Worm (Caenorhabditis elegans): ENCODE measurements around the gene fbxa-25.

DNA sequence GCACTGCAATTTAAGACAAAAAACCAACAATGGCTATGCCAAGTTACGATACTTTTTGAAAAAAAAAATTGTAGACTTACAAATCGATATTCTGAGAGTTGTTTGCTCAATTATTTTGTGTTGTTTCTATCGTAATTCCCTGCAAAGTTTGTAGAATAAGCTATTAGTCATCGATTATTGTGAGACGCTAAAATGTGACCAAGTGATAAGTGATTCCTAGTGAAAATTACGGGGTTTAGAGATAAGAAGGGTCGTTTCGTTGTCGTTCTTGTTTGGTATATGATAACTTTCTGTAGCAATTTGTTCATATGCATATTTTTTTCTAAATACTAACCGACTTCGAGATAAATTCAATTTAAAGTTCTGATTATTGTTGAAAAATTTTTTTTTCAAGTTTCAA lies 48.9 kb upstream of the fbxa-25 start:
- TF ChIP-seq nhr-237 (tag; optimal IDR thresholded peaks at IDR 0.05): no peak
- no peak for TF ChIP-seq unc-39 (tag; optimal IDR thresholded peaks at IDR 0.05)
- no peak for TF ChIP-seq unc-62 (GFP tag; optimal IDR thresholded peaks at IDR 0.05)
- TF ChIP-seq lsy-2 (tag; optimal IDR thresholded peaks at IDR 0.05): no peak
- TF ChIP-seq lin-13 (tag; optimal IDR thresholded peaks at IDR 0.05): no peak
- no peak for TF ChIP-seq mab-5 (tag; optimal IDR thresholded peaks at IDR 0.05)
- TF ChIP-seq elt-3 (tag; optimal IDR thresholded peaks at IDR 0.05): no peak

All from whole organism, mixed stage, embryonic.